Worm (Caenorhabditis elegans): Measurements from ENCODE around the gene set-24.

Gene set-24

DNA sequence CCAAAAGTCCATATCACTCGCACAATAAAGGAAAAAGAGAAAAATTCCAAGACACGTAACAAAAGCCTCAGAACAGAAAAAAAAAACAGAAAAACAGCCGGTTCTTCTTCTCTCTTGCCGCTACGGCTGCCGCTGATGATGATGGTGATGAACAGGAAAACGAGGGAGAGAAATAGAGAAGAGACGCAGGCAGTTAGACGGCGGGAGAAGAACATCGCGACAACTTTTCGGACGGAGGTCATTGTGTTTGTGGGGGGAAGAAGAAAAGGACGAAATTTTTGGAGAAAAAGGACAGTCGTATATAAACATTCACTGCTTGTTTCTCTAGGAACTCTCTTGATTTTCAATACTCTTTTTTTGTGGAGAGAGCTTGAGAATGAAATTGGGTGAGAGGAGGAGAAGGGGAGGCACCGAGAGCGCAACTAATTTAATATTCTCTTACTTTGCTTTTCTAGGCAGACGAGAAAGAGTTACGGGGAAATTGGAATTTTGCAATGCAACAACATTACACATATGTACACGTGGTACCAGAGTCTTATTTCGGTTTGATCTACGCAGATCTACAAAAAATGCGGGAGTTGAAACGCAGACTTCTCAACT, 41.1 kb downstream of the set-24 start:
- no peak for TF ChIP-seq med-1 (GFP tag; optimal IDR thresholded peaks at IDR 0.05; ENCODE audit: insufficient read depth)
- TF ChIP-seq cog-1 (tag; optimal IDR thresholded peaks at IDR 0.05) = peak; percentile 10
- TF ChIP-seq flt-1 (GFP tag; IDR thresholded peaks at IDR 0.05) = no peak
- no peak for TF ChIP-seq ztf-23 (GFP tag; IDR thresholded peaks at IDR 0.05)

DNA sequence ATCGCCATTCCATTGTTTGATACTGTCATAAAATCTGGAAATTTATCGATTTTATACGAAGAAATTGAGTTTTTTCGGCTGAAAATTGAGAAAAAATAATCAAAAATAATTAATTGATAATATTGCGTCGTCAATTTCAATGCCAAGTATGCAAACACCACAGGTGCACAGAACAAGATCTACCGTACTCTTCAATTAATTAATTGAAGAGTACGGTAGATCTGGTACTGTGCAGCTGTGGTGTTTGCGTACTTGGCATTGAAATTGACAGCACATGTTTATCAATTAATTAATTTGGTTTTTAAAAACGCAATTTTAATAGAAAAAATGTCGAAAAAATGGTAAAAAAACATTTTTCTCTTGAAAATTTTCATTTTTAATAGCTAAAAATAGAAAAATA, 41.9 kb downstream of the set-24 start, which contains the start of gene cnt-1:
Gene cnt-1 (minus strand): TSS at position 36 of the 400 bp plus-strand sequence.
- TF ChIP-seq flt-1 (GFP tag; IDR thresholded peaks at IDR 0.05) (no peak), ref-1 (GFP tag; conservative IDR thresholded peaks at IDR 0.05) (no peak), cog-1 (tag; optimal IDR thresholded peaks at IDR 0.05) (no peak), tab-1 (GFP tag; IDR thresholded peaks at IDR 0.05) (no peak), T22C8.4 (GFP tag; IDR thresholded peaks at IDR 0.05) (no peak), ztf-23 (GFP tag; IDR thresholded peaks at IDR 0.05) (no peak), med-1 (GFP tag; optimal IDR thresholded peaks at IDR 0.05; ENCODE audit: insufficient read depth) (no peak)

DNA sequence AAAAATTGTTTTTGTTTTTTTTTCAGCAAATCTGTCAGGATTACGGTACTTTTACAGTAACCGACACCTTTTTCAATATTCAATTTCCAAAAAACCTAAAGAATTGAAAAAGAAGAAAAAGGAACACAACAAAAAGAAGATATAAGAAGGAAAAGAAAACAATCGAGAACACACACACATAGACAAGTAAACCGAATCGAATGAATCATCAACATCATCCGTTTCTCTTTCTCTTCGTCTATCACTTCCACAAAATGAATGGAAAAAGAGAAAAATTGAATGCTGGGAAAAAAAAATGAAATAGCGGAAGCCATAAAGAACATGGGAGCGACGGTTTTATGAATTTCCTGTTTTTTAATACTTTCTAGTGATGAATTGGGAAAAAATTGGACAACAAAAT, 49.3 kb downstream of the set-24 start:
- TF ChIP-seq ztf-23 (GFP tag; IDR thresholded peaks at IDR 0.05) (no peak), ref-1 (GFP tag; conservative IDR thresholded peaks at IDR 0.05) (no peak), cog-1 (tag; optimal IDR thresholded peaks at IDR 0.05) (no peak), T22C8.4 (GFP tag; IDR thresholded peaks at IDR 0.05) (no peak), med-1 (GFP tag; optimal IDR thresholded peaks at IDR 0.05; ENCODE audit: insufficient read depth) (no peak), klf-2 (GFP tag; conservative IDR thresholded peaks at IDR 0.05) (no peak), tab-1 (GFP tag; IDR thresholded peaks at IDR 0.05) (no peak), flt-1 (GFP tag; IDR thresholded peaks at IDR 0.05) (no peak), ztf-29 (GFP tag; IDR thresholded peaks at IDR 0.05) (no peak)

DNA sequence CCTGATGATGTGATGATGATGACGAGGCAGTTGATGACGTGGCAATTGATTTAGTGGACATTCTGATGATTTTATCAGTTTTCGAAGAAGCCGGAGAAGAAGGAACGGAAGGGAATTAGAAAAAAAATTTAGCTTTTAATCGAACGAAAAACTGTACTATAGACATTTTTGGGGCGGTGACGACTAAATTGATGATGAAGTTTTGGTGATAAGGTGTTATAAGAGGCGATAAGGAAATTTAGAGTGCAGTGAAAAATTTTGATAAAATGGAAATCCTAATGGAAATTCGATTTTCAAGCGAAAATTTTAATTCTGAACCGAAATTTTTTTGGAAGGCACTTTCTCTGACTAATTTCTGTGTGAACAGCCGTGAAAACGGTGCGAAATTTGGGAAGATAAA, 50.8 kb downstream of the set-24 start:
- TF ChIP-seq ref-1 (GFP tag; conservative IDR thresholded peaks at IDR 0.05) (no peak), flt-1 (GFP tag; IDR thresholded peaks at IDR 0.05) (no peak), ztf-29 (GFP tag; IDR thresholded peaks at IDR 0.05) (no peak), cog-1 (tag; optimal IDR thresholded peaks at IDR 0.05) (no peak), med-1 (GFP tag; optimal IDR thresholded peaks at IDR 0.05; ENCODE audit: insufficient read depth) (no peak), tab-1 (GFP tag; IDR thresholded peaks at IDR 0.05) (no peak), klf-2 (GFP tag; conservative IDR thresholded peaks at IDR 0.05) (no peak), ztf-23 (GFP tag; IDR thresholded peaks at IDR 0.05) (no peak), T22C8.4 (GFP tag; IDR thresholded peaks at IDR 0.05) (no peak)

DNA sequence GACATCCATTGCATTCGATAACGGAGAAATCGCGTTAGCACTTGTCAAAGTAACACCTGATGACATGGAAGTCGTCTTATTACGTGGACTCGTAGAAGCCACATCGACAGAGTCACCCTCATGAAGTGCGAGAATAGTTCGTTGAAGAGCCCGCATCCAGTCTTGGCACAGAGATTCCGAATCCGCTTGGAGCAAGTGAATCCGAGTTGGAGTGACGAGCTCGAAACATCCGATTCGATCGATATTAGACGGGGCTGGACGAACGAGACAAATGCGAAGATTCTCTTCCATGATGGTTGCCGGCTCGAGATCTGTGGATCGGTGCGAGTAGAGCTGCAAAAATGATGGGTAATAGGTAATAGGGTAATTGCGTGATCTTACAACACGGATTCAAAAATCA, 53.5 kb downstream of the set-24 start:
- no peak for TF ChIP-seq cog-1 (tag; optimal IDR thresholded peaks at IDR 0.05)
- TF ChIP-seq med-1 (GFP tag; optimal IDR thresholded peaks at IDR 0.05; ENCODE audit: insufficient read depth) = no peak
- no peak for TF ChIP-seq ztf-23 (GFP tag; IDR thresholded peaks at IDR 0.05)
- no peak for TF ChIP-seq flt-1 (GFP tag; IDR thresholded peaks at IDR 0.05)
- TF ChIP-seq T22C8.4 (GFP tag; IDR thresholded peaks at IDR 0.05) = no peak
- TF ChIP-seq klf-2 (GFP tag; conservative IDR thresholded peaks at IDR 0.05) = no peak
- no peak for TF ChIP-seq tab-1 (GFP tag; IDR thresholded peaks at IDR 0.05)
- TF ChIP-seq ref-1 (GFP tag; conservative IDR thresholded peaks at IDR 0.05) = no peak
- TF ChIP-seq ztf-29 (GFP tag; IDR thresholded peaks at IDR 0.05) = no peak

DNA sequence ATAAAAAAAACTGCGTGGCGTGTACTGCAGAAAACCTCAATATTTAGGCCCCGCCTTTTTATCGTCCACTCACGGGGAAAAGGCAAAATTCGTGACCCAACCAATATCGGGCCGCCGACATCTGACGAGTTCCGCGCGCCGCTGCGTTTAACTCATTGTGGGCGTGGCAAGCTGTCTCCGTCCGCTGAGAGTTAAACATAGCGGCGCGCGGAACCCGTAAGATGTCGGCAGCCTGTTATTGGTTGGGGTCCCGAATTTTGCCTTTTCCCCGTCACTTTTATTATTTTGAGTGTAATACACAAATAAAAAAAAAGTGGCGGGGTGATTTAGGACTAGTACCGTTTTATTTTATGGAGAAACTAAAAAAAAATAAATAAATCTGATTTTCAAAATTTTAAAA, 54.4 kb downstream of the set-24 start:
- TF ChIP-seq tab-1 (GFP tag; IDR thresholded peaks at IDR 0.05) = no peak
- TF ChIP-seq flt-1 (GFP tag; IDR thresholded peaks at IDR 0.05) = 0 out of 2 replicates have a peak, but pooled peaks have one; percentile 38

DNA sequence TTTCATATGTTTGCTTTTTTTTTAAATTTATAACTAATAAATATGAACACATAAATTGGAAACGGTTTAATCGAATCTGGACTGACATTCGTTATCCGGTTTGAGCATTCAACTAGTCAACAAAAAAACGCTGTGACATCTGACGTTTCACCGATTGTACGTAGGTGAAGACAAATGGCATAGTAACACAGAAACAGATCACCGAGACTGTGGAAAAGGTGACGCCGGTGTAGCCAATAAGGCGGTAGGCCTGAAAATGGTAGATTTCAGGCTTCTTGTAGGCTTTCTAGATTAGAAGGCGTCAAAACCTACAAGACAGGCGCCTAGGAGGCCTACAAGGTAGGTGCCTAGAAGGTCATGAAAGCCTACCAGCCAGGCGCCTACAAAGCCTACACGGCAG, 59.5 kb downstream of the set-24 start:
- TF ChIP-seq tab-1 (GFP tag; IDR thresholded peaks at IDR 0.05) = no peak
- no peak for TF ChIP-seq ztf-23 (GFP tag; IDR thresholded peaks at IDR 0.05)
- no peak for TF ChIP-seq klf-2 (GFP tag; conservative IDR thresholded peaks at IDR 0.05)
- no peak for TF ChIP-seq T22C8.4 (GFP tag; IDR thresholded peaks at IDR 0.05)
- no peak for TF ChIP-seq flt-1 (GFP tag; IDR thresholded peaks at IDR 0.05)
- no peak for TF ChIP-seq ztf-29 (GFP tag; IDR thresholded peaks at IDR 0.05)
- no peak for TF ChIP-seq ref-1 (GFP tag; conservative IDR thresholded peaks at IDR 0.05)
- TF ChIP-seq cog-1 (tag; optimal IDR thresholded peaks at IDR 0.05) = no peak
- no peak for TF ChIP-seq med-1 (GFP tag; optimal IDR thresholded peaks at IDR 0.05; ENCODE audit: insufficient read depth)

DNA sequence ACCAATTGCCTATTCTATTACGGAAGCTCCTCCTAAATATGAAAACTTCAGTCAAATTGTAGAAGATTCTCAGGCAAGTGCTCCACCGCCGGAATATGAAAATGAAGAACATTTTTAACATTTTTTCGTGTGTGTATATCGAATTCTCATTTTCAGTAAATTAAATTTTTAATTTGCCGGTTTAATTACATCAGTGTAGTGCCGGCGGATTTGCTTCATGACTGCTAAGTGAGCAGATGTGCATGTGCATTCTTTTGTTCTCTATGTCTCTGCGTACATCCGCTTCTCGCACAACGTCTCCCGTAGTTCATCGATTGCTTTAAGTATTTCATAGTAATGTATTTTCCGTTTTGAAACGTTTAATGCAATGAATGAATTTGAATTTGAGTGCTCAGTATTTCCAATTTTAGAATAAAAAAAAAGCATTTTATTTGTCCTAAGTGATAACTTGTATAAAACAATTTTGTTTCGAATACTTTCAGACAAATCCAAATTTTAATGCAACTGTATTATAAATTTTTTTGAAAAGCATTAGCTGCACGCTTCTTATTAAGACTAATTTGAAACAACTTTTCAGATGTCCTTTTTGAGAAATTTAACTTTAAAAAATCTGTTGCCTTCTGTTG, 63.2 kb downstream of the set-24 start, which contains the start of gene Y17G7B.22:
Gene Y17G7B.22 (plus strand): TSS at position 576 of the 626 bp plus-strand sequence.
- TF ChIP-seq flt-1 (GFP tag; IDR thresholded peaks at IDR 0.05) (no peak), klf-2 (GFP tag; conservative IDR thresholded peaks at IDR 0.05) (no peak), T22C8.4 (GFP tag; IDR thresholded peaks at IDR 0.05) (no peak), tab-1 (GFP tag; IDR thresholded peaks at IDR 0.05) (no peak), ztf-23 (GFP tag; IDR thresholded peaks at IDR 0.05) (no peak), ref-1 (GFP tag; conservative IDR thresholded peaks at IDR 0.05) (no peak), ztf-29 (GFP tag; IDR thresholded peaks at IDR 0.05) (no peak), med-1 (GFP tag; optimal IDR thresholded peaks at IDR 0.05; ENCODE audit: insufficient read depth) (no peak), cog-1 (tag; optimal IDR thresholded peaks at IDR 0.05) (no peak)

Data from whole organism, midembryonic.